Worm (Caenorhabditis elegans) whole organism, mixed stage, embryonic: ENCODE measurements around the gene Y55F3BL.6.
A peak's percentile ranks its signal among the peaks of the same experiment; 100 is the strongest.

Experiments
- M03D4.4 ChIP-seq: sonication (generic microtip); optimal IDR thresholded peaks from 2 replicates; lab custom pipeline; 2017; ENCODE audit warnings: mild to moderate bottlenecking, missing genetic modification characterization, missing compliant biosample characterization
- bed-3 ChIP-seq: fragments of 200-800 bp; sonication (Bioruptor generic); optimal IDR thresholded peaks from 3 replicates; lab custom pipeline; 2018; ENCODE audit warnings: mild to moderate bottlenecking, missing genetic modification characterization, moderate library complexity, missing compliant biosample characterization
- blmp-1 ChIP-seq: fragments of 150-350 bp; optimal IDR thresholded peaks from 2 replicates; lab custom pipeline; 2014; ENCODE audit warnings: missing biosample characterization, missing genetic modification characterization
- ceh-39 ChIP-seq: fragments of 150-350 bp; optimal IDR thresholded peaks from 2 replicates; lab custom pipeline; 2014; ENCODE audit warnings: missing biosample characterization, missing genetic modification characterization
- ceh-43 ChIP-seq: fragments of 200-800 bp; sonication (Bioruptor generic); optimal IDR thresholded peaks from 2 replicates; lab custom pipeline; 2018; ENCODE audit warnings: mild to moderate bottlenecking, missing genetic modification characterization, moderate library complexity, missing compliant biosample characterization
- ceh-83 ChIP-seq: fragments of 200-800 bp; sonication (Bioruptor generic); optimal IDR thresholded peaks from 2 replicates; lab custom pipeline; 2018; ENCODE audit warnings: mild to moderate bottlenecking, missing genetic modification characterization, missing compliant biosample characterization
- ces-1 ChIP-seq: fragments of 150-350 bp; optimal IDR thresholded peaks from 2 replicates; lab custom pipeline; 2014; ENCODE audit warnings: missing biosample characterization, missing genetic modification reagents, missing genetic modification characterization
- cnd-1 ChIP-seq: fragments of 200-800 bp; sonication (Bioruptor generic); optimal IDR thresholded peaks from 2 replicates; lab custom pipeline; 2018; ENCODE audit warnings: mild to moderate bottlenecking, missing genetic modification characterization, missing compliant biosample characterization
- drap-1 ChIP-seq: fragments of 200-800 bp; sonication (Bioruptor generic); optimal IDR thresholded peaks from 3 replicates; lab custom pipeline; 2018; ENCODE audit warnings: mild to moderate bottlenecking, missing genetic modification characterization, missing compliant biosample characterization
- elt-1 ChIP-seq: sonication (generic microtip); optimal IDR thresholded peaks from 2 replicates; lab custom pipeline; 2017; ENCODE audit warnings: missing genetic modification characterization, mild to moderate bottlenecking, missing compliant biosample characterization, antibody characterized with exemption, moderate library complexity, borderline replicate concordance; ENCODE audit not compliant: insufficient read depth
- elt-3 ChIP-seq: fragments of 150-350 bp; optimal IDR thresholded peaks from 2 replicates; lab custom pipeline; 2014; ENCODE audit warnings: missing biosample characterization, missing genetic modification characterization
- flh-1 ChIP-seq: fragments of 200-800 bp; sonication (Bioruptor generic); optimal IDR thresholded peaks from 2 replicates; lab custom pipeline; 2018; ENCODE audit warnings: mild to moderate bottlenecking, missing genetic modification characterization, moderate library complexity, missing compliant biosample characterization
- ham-2 ChIP-seq: fragments of 200-800 bp; sonication (Bioruptor generic); optimal IDR thresholded peaks from 2 replicates; lab custom pipeline; 2018; ENCODE audit warnings: mild to moderate bottlenecking, missing genetic modification characterization, missing compliant biosample characterization
- hlh-1 ChIP-seq: fragments of 150-350 bp; optimal IDR thresholded peaks from 2 replicates; lab custom pipeline; 2014; ENCODE audit warnings: missing biosample characterization, missing genetic modification reagents, missing genetic modification characterization
- lin-13 ChIP-seq: fragments of 150-350 bp; optimal IDR thresholded peaks from 2 replicates; lab custom pipeline; 2014; ENCODE audit warnings: missing biosample characterization, missing genetic modification characterization
- lin-32 ChIP-seq: fragments of 200-800 bp; sonication (Bioruptor generic); optimal IDR thresholded peaks from 2 replicates; lab custom pipeline; 2018; ENCODE audit warnings: mild to moderate bottlenecking, missing genetic modification characterization, missing compliant biosample characterization
- lsy-2 ChIP-seq: fragments of 150-350 bp; optimal IDR thresholded peaks from 2 replicates; lab custom pipeline; 2014; ENCODE audit warnings: missing biosample characterization, missing genetic modification characterization
- mab-5 ChIP-seq: fragments of 150-350 bp; optimal IDR thresholded peaks from 2 replicates; lab custom pipeline; 2014; ENCODE audit warnings: missing biosample characterization, missing genetic modification characterization
- mep-1 ChIP-seq: fragments of 150-350 bp; optimal IDR thresholded peaks from 2 replicates; lab custom pipeline; 2017; ENCODE audit warnings: missing biosample characterization, missing genetic modification reagents, missing genetic modification characterization, inconsistent platforms
- mls-2 ChIP-seq: sonication (generic microtip); optimal IDR thresholded peaks from 2 replicates; lab custom pipeline; 2016; ENCODE audit warnings: mild to moderate bottlenecking, missing genetic modification characterization, moderate library complexity, missing compliant biosample characterization
- nhr-12 ChIP-seq: fragments of 150-350 bp; optimal IDR thresholded peaks from 2 replicates; lab custom pipeline; 2014; ENCODE audit warnings: missing biosample characterization, missing genetic modification characterization
- nhr-2 ChIP-seq: fragments of 150-350 bp; optimal IDR thresholded peaks from 2 replicates; lab custom pipeline; 2014; ENCODE audit warnings: missing biosample characterization, missing genetic modification characterization
- nhr-237 ChIP-seq: fragments of 150-350 bp; optimal IDR thresholded peaks from 2 replicates; lab custom pipeline; 2014; ENCODE audit warnings: missing biosample characterization, missing genetic modification characterization
- nhr-28 ChIP-seq: fragments of 150-350 bp; optimal IDR thresholded peaks from 2 replicates; lab custom pipeline; 2014; ENCODE audit warnings: missing biosample characterization, missing genetic modification characterization
- nhr-76 ChIP-seq: sonication (generic microtip); optimal IDR thresholded peaks from 2 replicates; lab custom pipeline; 2017; ENCODE audit warnings: missing biosample characterization, missing genetic modification characterization
- pha-4 ChIP-seq: fragments of 150-350 bp; optimal IDR thresholded peaks from 2 replicates; lab custom pipeline; 2018; ENCODE audit warnings: missing biosample characterization, missing genetic modification reagents, missing genetic modification characterization
- sem-2 ChIP-seq: fragments of 200-800 bp; sonication (Bioruptor generic); optimal IDR thresholded peaks from 2 replicates; lab custom pipeline; 2018; ENCODE audit warnings: mild to moderate bottlenecking, missing genetic modification characterization, missing compliant biosample characterization
- snpc-4 ChIP-seq: fragments of 150-350 bp; optimal IDR thresholded peaks from 2 replicates; lab custom pipeline; 2014; ENCODE audit warnings: missing biosample characterization, missing genetic modification characterization
- sptf-1 ChIP-seq: sonication (generic microtip); optimal IDR thresholded peaks from 2 replicates; lab custom pipeline; 2017; ENCODE audit warnings: mild to moderate bottlenecking, missing genetic modification characterization, moderate library complexity, missing compliant biosample characterization
- tbx-8 ChIP-seq: fragments of 200-800 bp; sonication (Bioruptor generic); optimal IDR thresholded peaks from 2 replicates; lab custom pipeline; 2018; ENCODE audit warnings: mild to moderate bottlenecking, missing genetic modification characterization, moderate library complexity, missing compliant biosample characterization
- unc-120 ChIP-seq: sonication (generic microtip); optimal IDR thresholded peaks from 2 replicates; lab custom pipeline; 2017; ENCODE audit warnings: missing genetic modification characterization, missing compliant biosample characterization; ENCODE audit not compliant: poor library complexity, severe bottlenecking
- unc-39 ChIP-seq: fragments of 150-350 bp; optimal IDR thresholded peaks from 2 replicates; lab custom pipeline; 2014; ENCODE audit warnings: missing biosample characterization, missing genetic modification characterization
- unc-62 ChIP-seq: fragments of 150-350 bp; optimal IDR thresholded peaks from 2 replicates; lab custom pipeline; 2014; ENCODE audit warnings: missing biosample characterization, missing genetic modification reagents, missing genetic modification characterization
- zip-8 ChIP-seq: fragments of 150-350 bp; optimal IDR thresholded peaks from 2 replicates; lab custom pipeline; 2014; ENCODE audit warnings: missing biosample characterization, missing genetic modification characterization
- ztf-11 ChIP-seq: fragments of 150-350 bp; optimal IDR thresholded peaks from 2 replicates; lab custom pipeline; 2014; ENCODE audit warnings: missing biosample characterization, missing genetic modification characterization

Y55F3BL.6 gene

DNA sequence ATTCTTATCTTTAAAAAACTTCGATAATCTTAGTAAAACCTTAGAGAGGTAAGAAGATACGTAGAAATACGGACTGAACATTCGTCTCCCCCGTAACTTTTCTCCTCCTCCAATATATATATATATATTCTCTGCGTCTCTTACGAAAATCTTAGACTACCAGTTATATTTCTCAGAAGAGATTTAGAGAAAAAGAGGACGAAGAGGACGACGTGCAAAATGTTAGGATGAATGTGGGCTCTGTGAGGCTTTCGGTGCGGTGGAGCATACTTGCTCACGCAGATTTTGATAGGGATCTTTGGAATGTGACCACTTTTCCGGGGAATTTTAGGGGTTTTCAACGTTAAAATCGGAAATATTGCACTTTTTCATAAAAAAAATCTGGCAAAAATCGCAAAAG is 21.6 kb upstream of the Y55F3BL.6 start:
- TF ChIP-seq snpc-4 (tag; lab: Kevin White, UChicago) (no peak), nhr-237 (tag; lab: Kevin White, UChicago) (peak; percentile 11), ztf-11 (tag; lab: Kevin White, UChicago) (no peak), ceh-83 (no peak), cnd-1 (no peak), zip-8 (no peak), pha-4 (peak; percentile 55), nhr-12 (no peak), nhr-76 (tag; lab: Kevin White, UChicago) (no peak), unc-120 (tag; lab: Kevin White, UChicago) (peak; percentile 10), elt-3 (no peak), unc-39 (no peak), mab-5 (tag; lab: Kevin White, UChicago) (no peak), sptf-1 (tag; lab: Kevin White, UChicago) (no peak), bed-3 (no peak), elt-1 (tag; lab: Kevin White, UChicago) (no peak), ces-1 (peak; percentile 82), lin-32 (no peak), ceh-39 (tag; lab: Kevin White, UChicago) (peak; percentile 71), blmp-1 (no peak), M03D4.4 (tag; lab: Kevin White, UChicago) (no peak), hlh-1 (tag; lab: Kevin White, UChicago) (peak; percentile 33), unc-62 (GFP tag; lab: Kevin White, UChicago) (peak; percentile 12), lsy-2 (tag; lab: Kevin White, UChicago) (peak; percentile 65), tbx-8 (GFP tag; lab: Kevin White, UChicago) (no peak), nhr-2 (tag; lab: Kevin White, UChicago) (no peak), drap-1 (GFP tag; lab: Kevin White, UChicago) (peak; percentile 9), ceh-43 (GFP tag; lab: Kevin White, UChicago) (no peak), lin-13 (tag; lab: Kevin White, UChicago) (peak; percentile 19), mls-2 (tag; lab: Kevin White, UChicago) (no peak), ham-2 (GFP tag; lab: Kevin White, UChicago) (peak; percentile 48), sem-2 (GFP tag; lab: Kevin White, UChicago) (no peak), flh-1 (GFP tag; lab: Kevin White, UChicago) (no peak), nhr-28 (tag; lab: Kevin White, UChicago) (no peak), mep-1 (tag; lab: Kevin White, UChicago) (peak; percentile 65)

DNA sequence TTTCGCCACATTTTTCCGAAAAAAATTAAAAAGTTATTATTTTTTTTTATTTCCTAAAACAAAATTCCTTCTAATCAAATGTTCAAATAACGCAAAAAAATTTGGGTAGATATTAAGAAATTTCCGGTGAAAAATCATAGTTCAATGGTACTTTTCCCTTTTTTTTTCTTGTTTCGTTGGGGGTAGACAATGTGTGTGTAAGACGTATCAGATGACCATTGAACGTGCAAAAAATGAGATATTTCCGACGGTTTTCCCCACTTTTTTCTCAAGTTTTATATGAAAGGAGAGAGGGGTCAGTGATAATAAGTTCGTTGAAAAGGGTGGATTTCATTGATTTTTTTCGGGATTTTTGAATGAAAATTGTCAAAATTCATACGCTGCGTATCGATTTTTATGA is 19.3 kb upstream of the Y55F3BL.6 start:
- TF ChIP-seq nhr-76 (tag; lab: Kevin White, UChicago) (no peak), ceh-39 (tag; lab: Kevin White, UChicago) (no peak), bed-3 (no peak), cnd-1 (no peak), sem-2 (GFP tag; lab: Kevin White, UChicago) (no peak), lin-13 (tag; lab: Kevin White, UChicago) (no peak), tbx-8 (GFP tag; lab: Kevin White, UChicago) (no peak), snpc-4 (tag; lab: Kevin White, UChicago) (no peak), ces-1 (no peak), M03D4.4 (tag; lab: Kevin White, UChicago) (no peak), ceh-43 (GFP tag; lab: Kevin White, UChicago) (no peak)

DNA sequence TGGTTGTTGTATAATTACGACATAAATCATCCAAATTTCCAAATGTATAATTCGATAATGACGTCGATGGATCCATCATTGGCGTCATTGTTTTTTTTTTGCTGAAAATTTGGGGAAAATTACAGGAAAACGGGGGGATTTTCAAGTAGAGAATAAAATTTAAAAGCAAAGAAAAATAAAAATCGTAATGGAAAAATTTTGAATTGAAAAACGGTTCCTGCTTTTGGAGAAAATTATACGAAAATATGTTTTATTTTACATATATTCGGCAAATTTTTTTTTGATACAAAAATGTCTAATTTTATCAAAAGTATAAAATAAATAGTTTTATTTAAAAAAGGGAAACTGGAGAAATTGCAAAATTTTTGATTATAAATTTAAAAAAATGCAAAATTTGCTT is 18.0 kb upstream of the Y55F3BL.6 start, which contains the start of gene zipt-15:
zipt-15 (minus strand) TSS at position 101 of the 400 bp plus-strand sequence.
- TF ChIP-seq unc-39 (no peak), nhr-12 (no peak), cnd-1 (no peak), elt-1 (tag; lab: Kevin White, UChicago) (no peak), ceh-43 (GFP tag; lab: Kevin White, UChicago) (no peak), elt-3 (no peak), ces-1 (no peak), ztf-11 (tag; lab: Kevin White, UChicago) (no peak), unc-62 (GFP tag; lab: Kevin White, UChicago) (no peak), snpc-4 (tag; lab: Kevin White, UChicago) (no peak), sptf-1 (tag; lab: Kevin White, UChicago) (no peak), zip-8 (no peak), hlh-1 (tag; lab: Kevin White, UChicago) (no peak), drap-1 (GFP tag; lab: Kevin White, UChicago) (no peak), sem-2 (GFP tag; lab: Kevin White, UChicago) (no peak), nhr-76 (tag; lab: Kevin White, UChicago) (no peak), tbx-8 (GFP tag; lab: Kevin White, UChicago) (no peak), nhr-2 (tag; lab: Kevin White, UChicago) (no peak)
